Worm (Caenorhabditis elegans): Measurements from ENCODE around the gene T07A9.12.

ce11 chrIV:460614-461079, 50.0 kb downstream of the T07A9.12 start, which contains the start of gene M04G7.2:
- TF ChIP-seq T23F11.4 (GFP tag; optimal IDR thresholded peaks at IDR 0.05), result no peak
- TF ChIP-seq pha-4 (tag; optimal IDR thresholded peaks at IDR 0.05), result no peak
- no peak for TF ChIP-seq tbx-2 (tag; optimal IDR thresholded peaks at IDR 0.05)
- no peak for TF ChIP-seq ceh-34 (tag; optimal IDR thresholded peaks at IDR 0.05)
- no peak for TF ChIP-seq lin-11 (tag; optimal IDR thresholded peaks at IDR 0.05)
